Worm (Caenorhabditis elegans): ENCODE measurements around the gene C55A6.1.

ce11 chrV:11535504-11536062, 30.8 kb upstream of the C55A6.1 start:
- TF ChIP-seq ama-1 (optimal IDR thresholded peaks at IDR 0.05) (no peak), pes-1 (GFP tag; IDR thresholded peaks at IDR 0.05) (no peak), F13C5.2 (tag; optimal IDR thresholded peaks at IDR 0.05) (no peak), hmbx-1 (tag; optimal IDR thresholded peaks at IDR 0.05) (no peak), tbx-11 (GFP tag; IDR thresholded peaks at IDR 0.05) (no peak), hnd-1 (tag; optimal IDR thresholded peaks at IDR 0.05) (no peak), B0310.2 (tag; optimal IDR thresholded peaks at IDR 0.05) (no peak), ets-7 (tag; optimal IDR thresholded peaks at IDR 0.05) (no peak), tbx-37 (GFP tag; conservative IDR thresholded peaks at IDR 0.05) (no peak)
